Fruit fly (Drosophila melanogaster): Measurements from ENCODE around the gene Alg14.

The Alg14 gene

DNA sequence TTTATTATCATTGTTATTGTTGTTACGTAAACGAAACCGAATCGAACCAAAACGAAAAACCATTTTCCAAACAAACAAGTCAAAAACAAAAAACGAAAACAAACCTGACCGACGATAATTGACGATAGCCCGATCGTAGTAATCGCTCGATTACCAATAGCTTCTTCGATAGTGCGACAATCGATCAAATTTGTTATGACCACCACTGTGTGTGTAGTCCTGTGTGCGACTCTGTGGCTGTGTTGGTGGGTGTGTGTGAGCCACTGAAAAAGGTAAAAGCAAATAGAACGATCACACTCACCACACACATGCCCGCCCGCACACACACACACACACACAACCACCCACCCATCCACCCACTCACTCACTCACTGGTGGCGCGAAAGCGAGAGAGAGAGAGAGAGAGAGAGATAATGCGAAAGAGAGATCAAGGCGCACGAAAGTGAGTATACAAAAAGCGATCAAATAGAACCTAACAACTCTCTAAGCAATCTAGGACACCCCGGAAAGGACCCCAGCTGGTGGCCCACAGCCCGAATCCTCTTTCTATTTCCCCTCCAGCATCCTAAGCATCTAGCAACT, 12.6 kb downstream of the Alg14 start (continued):
- TF ChIP-seq CG10979 (tag; optimal IDR thresholded peaks at IDR 0.05): no peak
- no peak for TF ChIP-seq CG4854 (GFP tag; optimal IDR thresholded peaks at IDR 0.05)
- TF ChIP-seq sens (GFP tag): no peak
- TF ChIP-seq CG6272 (GFP tag; IDR thresholded peaks at IDR 0.05): no peak
- peak; percentile 65 for TF ChIP-seq Dref (GFP tag; IDR thresholded peaks at IDR 0.05)
- TF ChIP-seq Med (GFP tag): peak; percentile 9
- peak; percentile 3 for TF ChIP-seq CG15514 (GFP tag; optimal IDR thresholded peaks at IDR 0.05)
- TF ChIP-seq Dll (GFP tag; IDR thresholded peaks at IDR 0.05; ENCODE audit: partially characterized antibody): peak; percentile 56; the same call in 2 of the 4 replicates
- peak; percentile 98 for TF ChIP-seq Neu2 (GFP tag; optimal IDR thresholded peaks at IDR 0.05; ENCODE audit: borderline replicate concordance)
- TF ChIP-seq Elba2 (GFP tag; optimal IDR thresholded peaks at IDR 0.05): no peak
- no peak for TF ChIP-seq maf-S (GFP tag; optimal IDR thresholded peaks at IDR 0.05)
- TF ChIP-seq pzg (GFP tag; optimal IDR thresholded peaks at IDR 0.05): peak; percentile 10
- no peak for TF ChIP-seq en (GFP tag; optimal IDR thresholded peaks at IDR 0.05)
- TF ChIP-seq oc (tag; optimal IDR thresholded peaks at IDR 0.05): no peak
- no peak for TF ChIP-seq salm (tag; optimal IDR thresholded peaks at IDR 0.05)
- TF ChIP-seq NC2β (GFP tag; optimal IDR thresholded peaks at IDR 0.05): no peak
- TF ChIP-seq CG34224 (GFP tag; IDR thresholded peaks at IDR 0.05; ENCODE audit: partially characterized antibody): peak; percentile 62; the same call in 2 of the 3 replicates
- TF ChIP-seq CG11695 (GFP tag; IDR thresholded peaks at IDR 0.05): no peak
- TF ChIP-seq h (optimal IDR thresholded peaks at IDR 0.05): no peak
- no peak for TF ChIP-seq H15 (GFP tag; IDR thresholded peaks at IDR 0.05)
- TF ChIP-seq CG6765 (GFP tag; optimal IDR thresholded peaks at IDR 0.05): no peak
- peak; percentile 56 for TF ChIP-seq stwl (tag; optimal IDR thresholded peaks at IDR 0.05)
- no peak for TF ChIP-seq CG10431 (GFP tag; optimal IDR thresholded peaks at IDR 0.05)
- no peak for TF ChIP-seq HLHmδ (GFP tag; optimal IDR thresholded peaks at IDR 0.05)
- peak; percentile 95 for TF ChIP-seq sr (GFP tag; IDR thresholded peaks at IDR 0.05)
- TF ChIP-seq CG17385 (GFP tag; optimal IDR thresholded peaks at IDR 0.05): no peak
- TF ChIP-seq Sox102F (GFP tag; optimal IDR thresholded peaks at IDR 0.05): no peak
- no peak for TF ChIP-seq nerfin-1 (tag; optimal IDR thresholded peaks at IDR 0.05)
- no peak for TF ChIP-seq CG7271 (tag; optimal IDR thresholded peaks at IDR 0.05)
- TF ChIP-seq CG9932 (GFP tag; IDR thresholded peaks at IDR 0.05): no peak
- peak; percentile 59 for TF ChIP-seq CG2116 (GFP tag; optimal IDR thresholded peaks at IDR 0.05)
- no peak for TF ChIP-seq run (tag; optimal IDR thresholded peaks at IDR 0.05)
- TF ChIP-seq esg (GFP tag; conservative IDR thresholded peaks at IDR 0.05): no peak
- no peak for TF ChIP-seq Dip3 (GFP tag; optimal IDR thresholded peaks at IDR 0.05)
- TF ChIP-seq ash1 (GFP tag; optimal IDR thresholded peaks at IDR 0.05): no peak
- TF ChIP-seq row (GFP tag; IDR thresholded peaks at IDR 0.05): no peak
- TF ChIP-seq insv (GFP tag; optimal IDR thresholded peaks at IDR 0.05): no peak
- TF ChIP-seq Dbx (GFP tag; IDR thresholded peaks at IDR 0.05): no peak
- TF ChIP-seq CG7357 (GFP tag; IDR thresholded peaks at IDR 0.05): no peak
- TF ChIP-seq exex (tag; optimal IDR thresholded peaks at IDR 0.05): no peak
- TF ChIP-seq chn (GFP tag; optimal IDR thresholded peaks at IDR 0.05): no peak
- TF ChIP-seq D (optimal IDR thresholded peaks at IDR 0.05): no peak
- no peak for TF ChIP-seq D (GFP tag; optimal IDR thresholded peaks at IDR 0.05)
- no peak for TF ChIP-seq CG12219 (GFP tag; optimal IDR thresholded peaks at IDR 0.05)
- 0 out of 2 replicates have a peak, but pooled peaks have one; percentile 21 for TF ChIP-seq sna (GFP tag; IDR thresholded peaks at IDR 0.05; ENCODE audit: partially characterized antibody)
- 0 out of 3 replicates have a peak, but pooled peaks have one; percentile 44 for TF ChIP-seq vnd (GFP tag; IDR thresholded peaks at IDR 0.05; ENCODE audit: partially characterized antibody)
- no peak for TF ChIP-seq D19B (GFP tag; optimal IDR thresholded peaks at IDR 0.05)
- TF ChIP-seq Trl (optimal IDR thresholded peaks at IDR 0.05): peak; percentile 33 to 71
- TF ChIP-seq Trl (GFP tag; optimal IDR thresholded peaks at IDR 0.05): no peak
- TF ChIP-seq gfzf (GFP tag; optimal IDR thresholded peaks at IDR 0.05): no peak
- peak; percentile 40 for TF ChIP-seq BEAF-32 (GFP tag; optimal IDR thresholded peaks at IDR 0.05)
